Worm (Caenorhabditis elegans) whole organism, L4 larva: Measurements from ENCODE around the gene gop-2.

ENCODE experiments used
- F10B5.3 ChIP-seq: sonication (generic microtip); optimal IDR thresholded peaks from 2 replicates; lab custom pipeline; 2016; ENCODE audit warnings: mild to moderate bottlenecking, missing genetic modification characterization, missing compliant biosample characterization
- F37D6.2 ChIP-seq: sonication (generic microtip); optimal IDR thresholded peaks from 2 replicates; lab custom pipeline; 2016; ENCODE audit warnings: mild to moderate bottlenecking, missing genetic modification characterization, missing compliant biosample characterization
- F49E8.2 ChIP-seq: sonication (generic microtip); optimal IDR thresholded peaks from 2 replicates; lab custom pipeline; 2016; ENCODE audit warnings: missing compliant biosample characterization, mild to moderate bottlenecking, missing genetic modification characterization, borderline replicate concordance
- Y105C5A.15 ChIP-seq: fragments of 200-800 bp; sonication (Bioruptor generic); IDR thresholded peaks from 2 replicates; pipeline ENCODE4 v1.3.6; 2022; ENCODE audit warnings: missing genetic modification characterization, missing compliant biosample characterization
- Y5F2A.4 ChIP-seq: fragments of 200-800 bp; sonication (Bioruptor generic); optimal IDR thresholded peaks from 2 replicates; lab custom pipeline; 2018; ENCODE audit warnings: mild to moderate bottlenecking, missing genetic modification characterization, missing compliant biosample characterization
- aha-1 ChIP-seq: fragments of 150-350 bp; peaks from one replicate; lab custom pipeline; 2014; ENCODE audit warnings: missing biosample characterization, missing genetic modification characterization
- ama-1 ChIP-seq: fragments of 150-350 bp; optimal IDR thresholded peaks from 2 replicates; lab custom pipeline; 2014; ENCODE audit warnings: inconsistent platforms, mixed read lengths
- arid-1 ChIP-seq: fragments of 200-800 bp; sonication (Bioruptor generic); conservative IDR thresholded peaks from 2 replicates; pipeline ENCODE4 v1.3.6; 2022; ENCODE audit warnings: missing genetic modification reagents, missing genetic modification characterization, missing compliant biosample characterization
- attf-4 ChIP-seq: sonication (generic microtip); optimal IDR thresholded peaks from 3 replicates; lab custom pipeline; 2017; ENCODE audit warnings: missing biosample characterization, missing genetic modification characterization
- ceh-20 ChIP-seq: fragments of 200-800 bp; sonication (Bioruptor generic); IDR thresholded peaks from 2 replicates; pipeline ENCODE4 v1.3.6; 2022; ENCODE audit warnings: missing genetic modification reagents, missing genetic modification characterization, missing compliant biosample characterization
- ceh-28 ChIP-seq: fragments of 150-350 bp; optimal IDR thresholded peaks from 2 replicates; lab custom pipeline; 2014; ENCODE audit warnings: missing biosample characterization, missing genetic modification reagents, missing genetic modification characterization
- ceh-44 ChIP-seq: fragments of 200-800 bp; sonication (Bioruptor generic); IDR thresholded peaks from 2 replicates; pipeline ENCODE4 v1.3.6; 2022; ENCODE audit warnings: missing genetic modification reagents, missing genetic modification characterization, missing compliant biosample characterization
- ceh-62 ChIP-seq: sonication (generic microtip); optimal IDR thresholded peaks from 2 replicates; lab custom pipeline; 2017; ENCODE audit warnings: missing biosample characterization, missing genetic modification characterization
- ceh-82 ChIP-seq: sonication (generic microtip); optimal IDR thresholded peaks from 2 replicates; lab custom pipeline; 2017; ENCODE audit warnings: missing biosample characterization, missing genetic modification characterization
- cey-2 ChIP-seq: sonication (generic microtip); optimal IDR thresholded peaks from 3 replicates; lab custom pipeline; 2017; ENCODE audit warnings: missing genetic modification characterization, mild to moderate bottlenecking, missing compliant biosample characterization, antibody characterized with exemption, borderline replicate concordance; ENCODE audit not compliant: insufficient read depth
- daf-8 ChIP-seq: fragments of 200-800 bp; sonication (Bioruptor generic); IDR thresholded peaks from 2 replicates; pipeline ENCODE4 v1.3.6; 2022; ENCODE audit warnings: missing genetic modification characterization, missing compliant biosample characterization
- dmd-6 ChIP-seq: fragments of 200-800 bp; sonication (Bioruptor generic); IDR thresholded peaks from 2 replicates; pipeline ENCODE4 v1.3.6; 2022; ENCODE audit warnings: missing genetic modification reagents, missing genetic modification characterization, missing compliant biosample characterization
- dmd-8 ChIP-seq: fragments of 200-800 bp; sonication (Bioruptor generic); IDR thresholded peaks from 2 replicates; pipeline ENCODE4 v1.3.6; 2022; ENCODE audit warnings: missing genetic modification characterization, missing compliant biosample characterization
- dmd-9 ChIP-seq: fragments of 200-800 bp; sonication (Bioruptor generic); IDR thresholded peaks from 2 replicates; pipeline ENCODE4 v1.3.6; 2022; ENCODE audit warnings: missing genetic modification reagents, missing genetic modification characterization, missing compliant biosample characterization
- dpl-1 ChIP-seq: fragments of 150-350 bp; optimal IDR thresholded peaks from 2 replicates; lab custom pipeline; 2014; ENCODE audit warnings: missing biosample characterization, missing genetic modification reagents, missing genetic modification characterization
- duxl-1 ChIP-seq: sonication (generic microtip); optimal IDR thresholded peaks from 2 replicates; lab custom pipeline; 2016; ENCODE audit warnings: mild to moderate bottlenecking, missing genetic modification characterization, moderate library complexity, missing compliant biosample characterization; ENCODE audit not compliant: poor library complexity
- fkh-10 ChIP-seq: fragments of 150-350 bp; optimal IDR thresholded peaks from 2 replicates; lab custom pipeline; 2014; ENCODE audit warnings: missing biosample characterization, missing genetic modification reagents, missing genetic modification characterization
- fos-1 ChIP-seq: fragments of 150-350 bp; optimal IDR thresholded peaks from 2 replicates; lab custom pipeline; 2014; ENCODE audit warnings: missing biosample characterization, missing genetic modification characterization
- gei-8 ChIP-seq: fragments of 200-800 bp; sonication (Bioruptor generic); optimal IDR thresholded peaks from 2 replicates; lab custom pipeline; 2018; ENCODE audit warnings: mild to moderate bottlenecking, missing genetic modification characterization, missing compliant biosample characterization
- hlh-11 ChIP-seq: fragments of 200-800 bp; sonication (Bioruptor generic); optimal IDR thresholded peaks from 2 replicates; lab custom pipeline; 2018; ENCODE audit warnings: mild to moderate bottlenecking, missing genetic modification characterization, missing compliant biosample characterization
- hlh-30 ChIP-seq: sonication (generic microtip); optimal IDR thresholded peaks from 2 replicates; lab custom pipeline; 2017; ENCODE audit warnings: antibody characterized with exemption, mild to moderate bottlenecking, missing genetic modification characterization, missing compliant biosample characterization; ENCODE audit not compliant: insufficient read depth
- lin-1 ChIP-seq: fragments of 200-800 bp; sonication (Bioruptor generic); IDR thresholded peaks from 2 replicates; pipeline ENCODE4 v1.3.6; 2022; ENCODE audit warnings: missing genetic modification reagents, missing genetic modification characterization, missing compliant biosample characterization
- lin-38 ChIP-seq: fragments of 200-800 bp; sonication (Bioruptor generic); IDR thresholded peaks from 2 replicates; pipeline ENCODE4 v1.3.6; 2022; ENCODE audit warnings: missing genetic modification reagents, missing genetic modification characterization, missing compliant biosample characterization
- lin-39 ChIP-seq: fragments of 150-350 bp; optimal IDR thresholded peaks from 2 replicates; lab custom pipeline; 2014; ENCODE audit warnings: missing biosample characterization, missing genetic modification reagents, missing genetic modification characterization
- lir-3 ChIP-seq: sonication (generic microtip); optimal IDR thresholded peaks from 2 replicates; lab custom pipeline; 2016; ENCODE audit warnings: mild to moderate bottlenecking, missing genetic modification characterization, missing compliant biosample characterization
- lsy-2 ChIP-seq, 2 experiments: fragments of 150-350 bp in 1 of 2; sonication (generic microtip) in 1 of 2; optimal IDR thresholded peaks; 2 replicates each; lab custom pipeline; 2014 to 2017; ENCODE audit warnings: missing biosample characterization in 2 of 2, missing genetic modification characterization in 2 of 2
- madf-9 ChIP-seq: fragments of 200-800 bp; sonication (Bioruptor generic); conservative IDR thresholded peaks from 2 replicates; pipeline ENCODE4 v1.3.6; 2022; ENCODE audit warnings: missing genetic modification reagents, missing genetic modification characterization, missing compliant biosample characterization
- mdl-1 ChIP-seq, 2 experiments: fragments of 150-350 bp in 1 of 2; sonication (generic microtip) in 1 of 2; optimal IDR thresholded peaks; 2 replicates each; lab custom pipeline; 2014 to 2017; ENCODE audit warnings: missing biosample characterization in 2 of 2, missing genetic modification characterization in 2 of 2
- mdt-29 ChIP-seq: fragments of 200-800 bp; sonication (Bioruptor generic); IDR thresholded peaks from 2 replicates; pipeline ENCODE4 v1.3.6; 2022; ENCODE audit warnings: missing genetic modification reagents, missing genetic modification characterization, missing compliant biosample characterization
- mes-2 ChIP-seq: sonication (generic microtip); optimal IDR thresholded peaks from 2 replicates; lab custom pipeline; 2016; ENCODE audit warnings: missing genotype, mild to moderate bottlenecking, missing genetic modification characterization, missing compliant biosample characterization; ENCODE audit not compliant: poor library complexity, severe bottlenecking
- mxl-3 ChIP-seq: fragments of 200-800 bp; sonication (Bioruptor generic); optimal IDR thresholded peaks from 2 replicates; lab custom pipeline; 2018; ENCODE audit warnings: mild to moderate bottlenecking, missing genetic modification characterization, missing compliant biosample characterization
- nhr-111 ChIP-seq: fragments of 200-800 bp; sonication (Bioruptor generic); optimal IDR thresholded peaks from 2 replicates; lab custom pipeline; 2018; ENCODE audit warnings: mild to moderate bottlenecking, missing genetic modification characterization, missing compliant biosample characterization
- nhr-25 ChIP-seq: sonication (generic microtip); optimal IDR thresholded peaks from 2 replicates; lab custom pipeline; 2017; ENCODE audit warnings: missing genetic modification characterization, mild to moderate bottlenecking, missing compliant biosample characterization, antibody characterized with exemption, moderate library complexity, borderline replicate concordance; ENCODE audit not compliant: insufficient read depth
- nhr-41 ChIP-seq: fragments of 200-800 bp; sonication (Bioruptor generic); IDR thresholded peaks from 2 replicates; pipeline ENCODE4 v1.3.6; 2022; ENCODE audit warnings: missing genetic modification reagents, missing genetic modification characterization, missing compliant biosample characterization
- nhr-42 ChIP-seq: fragments of 200-800 bp; sonication (Bioruptor generic); IDR thresholded peaks from 2 replicates; pipeline ENCODE4 v1.3.6; 2022; ENCODE audit warnings: missing genetic modification characterization, missing compliant biosample characterization
- nhr-48 ChIP-seq: sonication (generic microtip); optimal IDR thresholded peaks from 2 replicates; lab custom pipeline; 2016; ENCODE audit warnings: mild to moderate bottlenecking, missing genetic modification characterization, missing compliant biosample characterization
- nhr-77 ChIP-seq: fragments of 150-350 bp; optimal IDR thresholded peaks from 2 replicates; lab custom pipeline; 2014; ENCODE audit warnings: missing biosample characterization, missing genetic modification characterization
- rbr-2 ChIP-seq: sonication (generic microtip); optimal IDR thresholded peaks from 2 replicates; lab custom pipeline; 2016; ENCODE audit warnings: missing genotype, missing genetic modification characterization, missing compliant biosample characterization
- snpc-1.2 ChIP-seq: fragments of 200-800 bp; sonication (Bioruptor generic); IDR thresholded peaks from 2 replicates; pipeline ENCODE4 v1.3.6; 2022; ENCODE audit warnings: missing genetic modification reagents, missing genetic modification characterization, missing compliant biosample characterization
- spr-3 ChIP-seq: fragments of 200-800 bp; sonication (Bioruptor generic); optimal IDR thresholded peaks from 2 replicates; lab custom pipeline; 2018; ENCODE audit warnings: mild to moderate bottlenecking, missing genetic modification characterization, missing compliant biosample characterization
- unc-39 ChIP-seq: sonication (generic microtip); optimal IDR thresholded peaks from 2 replicates; lab custom pipeline; 2017; ENCODE audit warnings: missing biosample characterization, missing genetic modification characterization
- vab-7 ChIP-seq: fragments of 200-800 bp; sonication (Bioruptor generic); IDR thresholded peaks from 2 replicates; pipeline ENCODE4 v1.3.6; 2022; ENCODE audit warnings: missing genetic modification reagents, missing genetic modification characterization, missing compliant biosample characterization
- zag-1 ChIP-seq: fragments of 150-350 bp; optimal IDR thresholded peaks from 2 replicates; lab custom pipeline; 2014; ENCODE audit warnings: missing biosample characterization, missing genetic modification characterization
- zfp-3 ChIP-seq: fragments of 200-800 bp; sonication (Bioruptor generic); conservative IDR thresholded peaks from 2 replicates; pipeline ENCODE4 v1.3.6; 2022; ENCODE audit warnings: missing genetic modification reagents, missing genetic modification characterization, missing compliant biosample characterization
- zip-11 ChIP-seq: fragments of 200-800 bp; sonication (Bioruptor generic); IDR thresholded peaks from 2 replicates; pipeline ENCODE4 v1.3.6; 2022; ENCODE audit warnings: missing genetic modification characterization, missing compliant biosample characterization
- ztf-7 ChIP-seq: fragments of 150-350 bp; optimal IDR thresholded peaks from 2 replicates; lab custom pipeline; 2014; ENCODE audit warnings: missing biosample characterization, missing genetic modification characterization

gop-2 gene

DNA sequence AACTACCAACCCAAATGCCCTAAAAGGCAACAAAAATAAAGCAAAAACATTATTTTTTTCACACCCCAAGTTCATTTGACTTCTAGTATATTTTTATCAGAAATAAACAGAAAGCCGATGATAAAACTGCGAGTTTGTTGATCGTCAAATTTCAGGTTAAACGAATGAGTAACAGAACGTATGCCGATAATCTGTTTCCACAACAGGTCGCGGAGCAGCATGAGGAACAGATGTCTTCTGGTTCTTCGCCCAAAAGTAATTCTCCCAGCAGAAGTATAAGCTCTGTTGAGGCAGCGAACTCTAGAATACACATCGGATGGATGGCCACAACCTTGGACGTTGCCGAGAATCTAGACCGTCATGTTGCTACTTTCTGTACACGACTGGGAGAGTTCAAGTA is 28.4 kb upstream of the gop-2 start, which contains the start of gene prmt-5 (continued):
- TF ChIP-seq Y5F2A.4 (GFP tag; lab: Kevin White, UChicago), result peak; percentile 47
- TF ChIP-seq lsy-2 (tag; optimal IDR thresholded peaks at IDR 0.05; lab: Kevin White, UChicago), result peak in 1 of 2 experiments; percentile 54
- TF ChIP-seq snpc-1.2 (GFP tag; lab: Robert Waterston, UW), result no peak
- TF ChIP-seq nhr-111 (GFP tag; lab: Kevin White, UChicago), result peak; percentile 62
- no peak for TF ChIP-seq vab-7 (GFP tag; lab: Robert Waterston, UW)
- peak; percentile 23 for TF ChIP-seq mes-2 (tag; lab: Kevin White, UChicago)
- peak; percentile 0 for TF ChIP-seq dpl-1 (GFP tag; lab: Kevin White, UChicago)
- TF ChIP-seq mdt-29 (GFP tag; lab: Robert Waterston, UW), result no peak
- TF ChIP-seq nhr-77 (tag; lab: Kevin White, UChicago), result peak; percentile 38
- peak; percentile 29 for TF ChIP-seq dmd-6 (GFP tag; lab: Robert Waterston, UW)
- TF ChIP-seq ceh-20 (GFP tag; lab: Robert Waterston, UW), result 0 out of 2 replicates have a peak, but pooled peaks have one; percentile 8
- TF ChIP-seq cey-2 (tag; lab: Kevin White, UChicago), result no peak
- TF ChIP-seq gei-8 (GFP tag; lab: Kevin White, UChicago), result peak; percentile 79
- TF ChIP-seq arid-1, result peak; percentile 85
- TF ChIP-seq dmd-8, result no peak
- no peak for TF ChIP-seq lin-39 (tag; lab: Kevin White, UChicago)
- TF ChIP-seq lin-38 (GFP tag; lab: Robert Waterston, UW), result peak; percentile 79
- TF ChIP-seq Y105C5A.15, result peak; percentile 76
- peak; percentile 51 for TF ChIP-seq hlh-11 (tag; lab: Kevin White, UChicago)
- TF ChIP-seq dmd-9 (GFP tag; lab: Robert Waterston, UW), result no peak
- TF ChIP-seq fos-1 (tag; lab: Kevin White, UChicago), result no peak
- TF ChIP-seq F37D6.2, result no peak
- no peak for TF ChIP-seq ceh-28
- TF ChIP-seq unc-39, result no peak
- no peak for TF ChIP-seq ceh-44 (GFP tag; lab: Robert Waterston, UW)
- TF ChIP-seq fkh-10 (GFP tag; lab: Kevin White, UChicago), result no peak
- 0 out of 2 replicates have a peak, but pooled peaks have one; percentile 73 for TF ChIP-seq lin-1 (GFP tag; lab: Robert Waterston, UW)
- TF ChIP-seq nhr-48, result no peak
- peak; percentile 50 for TF ChIP-seq aha-1 (tag; lab: Kevin White, UChicago)
- no peak for TF ChIP-seq ceh-62
- TF ChIP-seq madf-9 (GFP tag; lab: Robert Waterston, UW), result 0 out of 2 replicates have a peak, but pooled peaks have one; percentile 6
- TF ChIP-seq daf-8 (GFP tag; lab: Robert Waterston, UW), result no peak
- TF ChIP-seq ceh-82, result no peak
- TF ChIP-seq spr-3, result peak; percentile 59
- no peak for TF ChIP-seq hlh-30 (tag; lab: Kevin White, UChicago)
- TF ChIP-seq F10B5.3 (tag; lab: Kevin White, UChicago), result no peak
- peak; percentile 65; the same call in 1 of the 2 replicates for TF ChIP-seq nhr-42 (GFP tag; lab: Robert Waterston, UW)
- TF ChIP-seq duxl-1, result peak; percentile 74
- no peak for TF ChIP-seq lir-3 (tag; lab: Kevin White, UChicago)
- peak; percentile 93 for TF ChIP-seq ama-1
- TF ChIP-seq rbr-2, result peak; percentile 30
- TF ChIP-seq mxl-3 (GFP tag; lab: Kevin White, UChicago), result no peak
- no peak for TF ChIP-seq nhr-41
- no peak for TF ChIP-seq nhr-25
- TF ChIP-seq F49E8.2 (tag; lab: Kevin White, UChicago), result peak; percentile 50
- TF ChIP-seq ztf-7 (tag; lab: Kevin White, UChicago), result no peak
- TF ChIP-seq attf-4 (tag; lab: Kevin White, UChicago), result no peak
- peak; percentile 88 for TF ChIP-seq zfp-3
- TF ChIP-seq zip-11 (GFP tag; lab: Robert Waterston, UW), result no peak
- no peak for TF ChIP-seq zag-1 (tag; lab: Kevin White, UChicago)
- TF ChIP-seq mdl-1 (tag; optimal IDR thresholded peaks at IDR 0.05; lab: Kevin White, UChicago), result no peak
